Worm (Caenorhabditis elegans): ENCODE results near the gene F10C1.1.

F10C1.1 gene

DNA sequence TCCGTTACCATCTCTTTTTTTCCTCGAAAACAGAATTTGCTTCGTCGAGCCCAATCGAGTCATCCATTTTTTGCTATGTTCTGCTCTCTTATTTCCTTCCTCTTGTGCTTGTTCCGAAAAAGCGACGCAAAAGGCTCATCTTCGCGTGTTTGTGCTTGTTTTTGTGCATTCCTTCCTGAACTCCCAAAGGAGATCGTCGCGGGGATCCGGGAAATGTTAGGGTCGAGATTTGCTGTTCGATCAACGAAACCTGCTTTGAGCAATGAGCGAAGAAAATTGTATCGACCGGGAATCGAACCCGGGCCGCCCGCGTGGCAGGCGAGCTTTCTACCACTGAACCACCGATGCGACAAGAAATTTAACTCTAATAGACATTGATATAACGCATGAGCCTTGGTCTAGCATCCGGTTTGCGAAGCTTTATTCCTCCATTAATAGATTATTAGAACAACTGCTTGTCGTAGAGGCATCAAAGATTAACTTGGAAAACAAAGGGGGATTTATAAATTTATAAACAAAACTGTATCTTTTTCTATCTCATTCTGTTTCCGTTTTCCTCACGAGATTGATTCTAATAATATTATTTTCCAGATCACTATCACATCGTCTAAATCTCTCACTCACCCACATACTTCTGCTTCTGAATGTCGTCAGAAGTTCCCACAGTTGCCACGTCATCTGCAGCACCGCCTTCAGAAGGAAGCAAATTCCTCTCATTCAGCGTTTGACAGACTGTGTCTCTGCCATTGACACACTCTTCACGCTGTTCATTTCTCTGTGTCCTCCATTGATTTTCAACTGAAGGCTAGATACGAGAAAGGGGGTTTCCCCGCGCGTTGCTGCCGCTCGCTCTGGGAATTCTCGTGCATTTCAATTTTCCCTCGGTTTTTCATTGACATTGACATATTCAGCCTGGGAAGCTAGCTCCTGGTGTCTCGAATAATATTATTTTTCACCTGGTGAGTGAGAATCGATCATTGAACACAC is 8.2 kb downstream of the F10C1.1 start, which contains the start of gene K05F1.6 (continued):
- peak; percentile 88 for TF ChIP-seq tra-1 (GFP tag; IDR thresholded peaks at IDR 0.05)
- TF ChIP-seq unc-39 (tag; optimal IDR thresholded peaks at IDR 0.05) = no peak
- TF ChIP-seq nhr-237 (tag; optimal IDR thresholded peaks at IDR 0.05) = no peak
- peak; percentile 88 for TF ChIP-seq vab-7 (GFP tag; IDR thresholded peaks at IDR 0.05)
- TF ChIP-seq dmd-8 (GFP tag; IDR thresholded peaks at IDR 0.05) = peak; percentile 93
- TF ChIP-seq nhr-6 (tag; optimal IDR thresholded peaks at IDR 0.05) = peak; percentile 45
- peak; percentile 56; the same call in 1 of the 2 replicates for TF ChIP-seq ZK337.2 (GFP tag; IDR thresholded peaks at IDR 0.05)
- TF ChIP-seq Y48G9A.11 (GFP tag; IDR thresholded peaks at IDR 0.05) = peak; percentile 84
- TF ChIP-seq pqm-1 (tag; optimal IDR thresholded peaks at IDR 0.05) = no peak
- TF ChIP-seq F44E2.7 (GFP tag; IDR thresholded peaks at IDR 0.05) = 0 out of 2 replicates have a peak, but pooled peaks have one; percentile 56
- peak; percentile 42 for TF ChIP-seq zip-2 (tag; optimal IDR thresholded peaks at IDR 0.05)
- peak; percentile 69 for TF ChIP-seq dve-1 (tag; optimal IDR thresholded peaks at IDR 0.05; ENCODE audit: insufficient read depth)
- TF ChIP-seq nhr-76 (tag; optimal IDR thresholded peaks at IDR 0.05) = no peak
- no peak for TF ChIP-seq nhr-77 (tag; optimal IDR thresholded peaks at IDR 0.05)
- TF ChIP-seq spr-3 (GFP tag; optimal IDR thresholded peaks at IDR 0.05) = peak; percentile 84
- peak; percentile 91 for TF ChIP-seq gei-8 (GFP tag; optimal IDR thresholded peaks at IDR 0.05)
- no peak for TF ChIP-seq ZK546.5 (tag; optimal IDR thresholded peaks at IDR 0.05)
- TF ChIP-seq aha-1 (tag) = peak; percentile 96
- TF ChIP-seq nhr-11 (tag; optimal IDR thresholded peaks at IDR 0.05) = no peak
- TF ChIP-seq F10B5.3 (tag; optimal IDR thresholded peaks at IDR 0.05) = no peak
- TF ChIP-seq hlh-30 (tag; optimal IDR thresholded peaks at IDR 0.05; ENCODE audit: insufficient read depth) = peak; percentile 62
- peak in 1 of 2 experiments; percentile 54 for TF ChIP-seq lsy-2 (tag; optimal IDR thresholded peaks at IDR 0.05)
- TF ChIP-seq mes-2 (tag; optimal IDR thresholded peaks at IDR 0.05; ENCODE audit: poor library complexity, severe bottlenecking) = peak; percentile 79
- TF ChIP-seq set-16 (GFP tag; IDR thresholded peaks at IDR 0.05) = no peak; the same call in none of the 2 replicates
- TF ChIP-seq lin-13 (GFP tag; optimal IDR thresholded peaks at IDR 0.05) = peak; percentile 65
- peak; percentile 83 for TF ChIP-seq Y5F2A.4 (GFP tag; optimal IDR thresholded peaks at IDR 0.05)
- no peak for TF ChIP-seq ztf-11 (tag; optimal IDR thresholded peaks at IDR 0.05)
- TF ChIP-seq mdt-29 (GFP tag; IDR thresholded peaks at IDR 0.05) = peak; percentile 76
- no peak for TF ChIP-seq daf-12 (tag; optimal IDR thresholded peaks at IDR 0.05)
- no peak for TF ChIP-seq snpc-4 (tag; optimal IDR thresholded peaks at IDR 0.05)
- TF ChIP-seq madf-5 (GFP tag; IDR thresholded peaks at IDR 0.05) = 0 out of 4 replicates have a peak, but pooled peaks have one; percentile 38 to 52
- peak; percentile 54; the same call in 1 of the 2 replicates for TF ChIP-seq F26F4.8 (GFP tag; conservative IDR thresholded peaks at IDR 0.05)
- 0 out of 2 replicates have a peak, but pooled peaks have one; percentile 38 for TF ChIP-seq Y105C5A.15 (GFP tag; IDR thresholded peaks at IDR 0.05)
- TF ChIP-seq jun-1 (tag; optimal IDR thresholded peaks at IDR 0.05) = peak; percentile 73
- peak; percentile 12 for TF ChIP-seq dpl-1 (GFP tag; optimal IDR thresholded peaks at IDR 0.05)
- peak; percentile 78 for TF ChIP-seq F49E8.2 (tag; optimal IDR thresholded peaks at IDR 0.05; ENCODE audit: borderline replicate concordance)
- no peak for TF ChIP-seq ceh-28 (tag; optimal IDR thresholded peaks at IDR 0.05)
- TF ChIP-seq lin-39 (tag; optimal IDR thresholded peaks at IDR 0.05) = no peak
- no peak for TF ChIP-seq ama-1 (optimal IDR thresholded peaks at IDR 0.05)
- TF ChIP-seq pha-4 (GFP tag; IDR thresholded peaks at IDR 0.05) = peak; percentile 85; the same call in 1 of the 2 replicates
- no peak for TF ChIP-seq pha-4 (tag; optimal IDR thresholded peaks at IDR 0.05)
- no peak for TF ChIP-seq cey-2 (tag; optimal IDR thresholded peaks at IDR 0.05; ENCODE audit: borderline replicate concordance, insufficient read depth)
- TF ChIP-seq Y75B8A.6 (GFP tag; IDR thresholded peaks at IDR 0.05) = no peak
- TF ChIP-seq nhr-48 (tag; optimal IDR thresholded peaks at IDR 0.05) = peak; percentile 46
- TF ChIP-seq nhr-28 (tag; optimal IDR thresholded peaks at IDR 0.05) = no peak
- TF ChIP-seq lim-7 (GFP tag; IDR thresholded peaks at IDR 0.05) = peak; percentile 79
- TF ChIP-seq daf-16 (GFP tag; optimal IDR thresholded peaks at IDR 0.05) = peak; percentile 75 to 88
- peak; percentile 50 for TF ChIP-seq daf-16 (tag; optimal IDR thresholded peaks at IDR 0.05)
- TF ChIP-seq lin-38 (GFP tag; IDR thresholded peaks at IDR 0.05) = peak; percentile 79

Measured in whole organism, L4 larva.